Fruit fly (Drosophila melanogaster) whole organism, prepupa: Measurements from ENCODE around the gene Agpat3.

Source experiments
- Blimp-1 ChIP-seq: fragments of 200-800 bp; sonication (Bioruptor generic); optimal IDR thresholded peaks from 3 replicates; lab custom pipeline; 2017; ENCODE audit warnings: missing biosample characterization, missing genetic modification characterization, mild to moderate bottlenecking, moderate library complexity, missing genetic modification reagents
- CG10631 ChIP-seq: fragments of 200-800 bp; sonication (Bioruptor generic); optimal IDR thresholded peaks from 2 replicates; lab custom pipeline; 2016; ENCODE audit warnings: missing biosample characterization, missing genetic modification characterization
- CG10669 ChIP-seq: fragments of 200-800 bp; sonication (Bioruptor generic); optimal IDR thresholded peaks from 3 replicates; lab custom pipeline; 2018; ENCODE audit warnings: missing biosample characterization, mild to moderate bottlenecking, missing genetic modification characterization, moderate library complexity
- CG11294 ChIP-seq: fragments of 200-800 bp; sonication (Bioruptor generic); IDR thresholded peaks from 2 replicates; pipeline ENCODE4 v1.3.6; 2022; ENCODE audit warnings: missing biosample characterization, missing genetic modification characterization
- CG11762 ChIP-seq: fragments of 200-800 bp; sonication (Bioruptor generic); optimal IDR thresholded peaks from 3 replicates; lab custom pipeline; 2016; ENCODE audit warnings: missing biosample characterization, missing genetic modification characterization; ENCODE audit not compliant: insufficient read depth
- CG15336 ChIP-seq: fragments of 200-800 bp; sonication (Bioruptor generic); IDR thresholded peaks from 2 replicates; pipeline ENCODE4 v1.3.6; 2022; ENCODE audit warnings: missing biosample characterization, missing genetic modification characterization
- CG1621 ChIP-seq: fragments of 200-800 bp; sonication (Bioruptor generic); optimal IDR thresholded peaks from 3 replicates; lab custom pipeline; 2018; ENCODE audit warnings: missing biosample characterization, mild to moderate bottlenecking, missing genetic modification characterization
- CG3032 ChIP-seq: fragments of 200-800 bp; optimal IDR thresholded peaks from 2 replicates; lab custom pipeline; 2019; ENCODE audit warnings: missing biosample characterization, mild to moderate bottlenecking, missing genetic modification characterization, moderate library complexity
- CG31627 ChIP-seq: fragments of 200-800 bp; sonication (Bioruptor generic); optimal IDR thresholded peaks from 3 replicates; lab custom pipeline; 2016; ENCODE audit warnings: missing biosample characterization, missing genetic modification characterization
- CG34406 ChIP-seq: fragments of 200-800 bp; sonication (Bioruptor generic); optimal IDR thresholded peaks from 3 replicates; lab custom pipeline; 2016; ENCODE audit warnings: missing biosample characterization, missing genetic modification characterization
- CG3919 ChIP-seq: fragments of 200-800 bp; sonication (Bioruptor generic); optimal IDR thresholded peaks from 3 replicates; lab custom pipeline; 2016; ENCODE audit warnings: missing biosample characterization, missing genetic modification characterization
- CG6163 ChIP-seq: fragments of 200-800 bp; sonication (Bioruptor generic); IDR thresholded peaks from 3 replicates; pipeline ENCODE4 v1.3.6; 2022; ENCODE audit warnings: missing biosample characterization, missing genetic modification characterization
- CG6808 ChIP-seq: fragments of 200-800 bp; sonication (Bioruptor generic); optimal IDR thresholded peaks from 3 replicates; lab custom pipeline; 2017; ENCODE audit warnings: missing biosample characterization, missing genetic modification characterization, mild to moderate bottlenecking, moderate library complexity, missing genetic modification reagents
- CG6854 ChIP-seq: fragments of 200-800 bp; sonication (Bioruptor generic); optimal IDR thresholded peaks from 2 replicates; lab custom pipeline; 2017; ENCODE audit warnings: missing biosample characterization, mild to moderate bottlenecking, missing genetic modification characterization
- CG7368 ChIP-seq: fragments of 200-800 bp; sonication (Bioruptor generic); optimal IDR thresholded peaks from 3 replicates; lab custom pipeline; 2016; ENCODE audit warnings: missing biosample characterization, missing genetic modification characterization
- CG8119 ChIP-seq: fragments of 200-800 bp; sonication (Bioruptor generic); IDR thresholded peaks from 3 replicates; pipeline ENCODE4 v1.3.6; 2022; ENCODE audit warnings: missing biosample characterization, missing genetic modification characterization
- CG9139 ChIP-seq: fragments of 200-800 bp; sonication (Bioruptor generic); optimal IDR thresholded peaks from 3 replicates; lab custom pipeline; 2017; ENCODE audit warnings: missing biosample characterization, mild to moderate bottlenecking, missing genetic modification characterization
- Eip75B ChIP-seq: fragments of 200-800 bp; sonication (Bioruptor generic); optimal IDR thresholded peaks from 3 replicates; lab custom pipeline; 2016; ENCODE audit warnings: missing biosample characterization, missing genetic modification characterization
- Eip78C ChIP-seq: fragments of 200-800 bp; sonication (Bioruptor generic); peaks from one replicate; lab custom pipeline; 2016; ENCODE audit warnings: missing biosample characterization, missing genetic modification characterization
- Ets96B ChIP-seq: fragments of 200-800 bp; optimal IDR thresholded peaks from 2 replicates; lab custom pipeline; 2019; ENCODE audit warnings: missing biosample characterization, mild to moderate bottlenecking, missing genetic modification characterization, moderate library complexity
- Hr38 ChIP-seq: sonication (Bioruptor generic); optimal IDR thresholded peaks from 2 replicates; lab custom pipeline; 2016; ENCODE audit warnings: missing biosample characterization, missing genetic modification characterization
- Hr39 ChIP-seq: fragments of 200-800 bp; sonication (Bioruptor generic); optimal IDR thresholded peaks from 2 replicates; lab custom pipeline; 2016; ENCODE audit warnings: missing biosample characterization, missing genetic modification characterization
- Lpt ChIP-seq: fragments of 200-800 bp; sonication (Bioruptor generic); optimal IDR thresholded peaks from 3 replicates; lab custom pipeline; 2016; ENCODE audit warnings: missing biosample characterization, missing genetic modification characterization
- Met ChIP-seq: fragments of 200-800 bp; sonication (Bioruptor generic); optimal IDR thresholded peaks from 3 replicates; lab custom pipeline; 2016; ENCODE audit warnings: missing biosample characterization, missing genetic modification characterization
- OdsH ChIP-seq: fragments of 200-800 bp; sonication (Bioruptor generic); optimal IDR thresholded peaks from 3 replicates; lab custom pipeline; 2016; ENCODE audit warnings: missing biosample characterization, missing genetic modification characterization
- Smox ChIP-seq: fragments of 200-800 bp; sonication (Bioruptor generic); optimal IDR thresholded peaks from 3 replicates; lab custom pipeline; 2016; ENCODE audit warnings: missing biosample characterization, missing genetic modification characterization
- Sox14 ChIP-seq: fragments of 200-800 bp; sonication (Bioruptor generic); optimal IDR thresholded peaks from 3 replicates; lab custom pipeline; 2016; ENCODE audit warnings: missing biosample characterization, missing genetic modification characterization
- Sox15 ChIP-seq: fragments of 200-800 bp; sonication (Bioruptor generic); optimal IDR thresholded peaks from 3 replicates; lab custom pipeline; 2016; ENCODE audit warnings: missing biosample characterization, missing genetic modification characterization
- achi ChIP-seq: fragments of 200-800 bp; sonication (Bioruptor generic); optimal IDR thresholded peaks from 3 replicates; lab custom pipeline; 2016; ENCODE audit warnings: missing biosample characterization, missing genetic modification characterization
- acj6 ChIP-seq: fragments of 200-800 bp; sonication (Bioruptor generic); optimal IDR thresholded peaks from 3 replicates; lab custom pipeline; 2016; ENCODE audit warnings: missing biosample characterization, missing genetic modification characterization
- cyc ChIP-seq: fragments of 200-800 bp; sonication (Bioruptor generic); optimal IDR thresholded peaks from 3 replicates; lab custom pipeline; 2016; ENCODE audit warnings: missing biosample characterization, missing genetic modification characterization
- dac ChIP-seq: fragments of 200-800 bp; sonication (Bioruptor generic); optimal IDR thresholded peaks from 2 replicates; lab custom pipeline; 2017; ENCODE audit warnings: missing biosample characterization, mild to moderate bottlenecking, missing genetic modification characterization
- eg ChIP-seq: fragments of 200-800 bp; sonication (Bioruptor generic); IDR thresholded peaks from 3 replicates; pipeline ENCODE4 v1.3.6; 2022; ENCODE audit warnings: missing biosample characterization, missing genetic modification characterization
- esn ChIP-seq: fragments of 200-800 bp; sonication (Bioruptor generic); optimal IDR thresholded peaks from 2 replicates; lab custom pipeline; 2016; ENCODE audit warnings: missing biosample characterization, mild to moderate bottlenecking, missing genetic modification characterization, moderate library complexity
- fd59A ChIP-seq: fragments of 200-800 bp; sonication (Bioruptor generic); optimal IDR thresholded peaks from 2 replicates; lab custom pipeline; 2017; ENCODE audit warnings: missing biosample characterization, mild to moderate bottlenecking, missing genetic modification characterization, missing genetic modification reagents
- fd85E ChIP-seq: fragments of 200-800 bp; sonication (Bioruptor generic); optimal IDR thresholded peaks from 3 replicates; lab custom pipeline; 2016; ENCODE audit warnings: missing biosample characterization, missing genetic modification characterization
- fkh ChIP-seq: fragments of 200-800 bp; sonication (Bioruptor generic); optimal IDR thresholded peaks from 3 replicates; lab custom pipeline; 2017; ENCODE audit warnings: missing biosample characterization, mild to moderate bottlenecking, missing genetic modification characterization, moderate library complexity
- lz ChIP-seq: fragments of 200-800 bp; sonication (Bioruptor generic); optimal IDR thresholded peaks from 3 replicates; lab custom pipeline; 2016; ENCODE audit warnings: missing biosample characterization, missing genetic modification characterization
- net ChIP-seq: fragments of 200-800 bp; sonication (Bioruptor generic); optimal IDR thresholded peaks from 3 replicates; lab custom pipeline; 2016; ENCODE audit warnings: missing biosample characterization, missing genetic modification characterization
- salr ChIP-seq, 2 experiments: fragments of 200-800 bp; sonication (Bioruptor generic); optimal IDR thresholded peaks; 3 replicates each; lab custom pipeline; 2016 to 2018; ENCODE audit warnings: missing biosample characterization in 2 of 2, missing genetic modification characterization in 2 of 2, mild to moderate bottlenecking in 1 of 2
- svp ChIP-seq: fragments of 200-800 bp; sonication (Bioruptor generic); peaks from one replicate; lab custom pipeline; 2016; ENCODE audit warnings: missing biosample characterization, missing genetic modification characterization
- topi ChIP-seq: fragments of 200-800 bp; sonication (Bioruptor generic); optimal IDR thresholded peaks from 3 replicates; lab custom pipeline; 2016; ENCODE audit warnings: missing biosample characterization, missing genetic modification characterization
- vri ChIP-seq: fragments of 200-800 bp; sonication (Bioruptor generic); optimal IDR thresholded peaks from 3 replicates; lab custom pipeline; 2016; ENCODE audit warnings: missing biosample characterization, mild to moderate bottlenecking, missing genetic modification characterization

The Agpat3 gene

DNA sequence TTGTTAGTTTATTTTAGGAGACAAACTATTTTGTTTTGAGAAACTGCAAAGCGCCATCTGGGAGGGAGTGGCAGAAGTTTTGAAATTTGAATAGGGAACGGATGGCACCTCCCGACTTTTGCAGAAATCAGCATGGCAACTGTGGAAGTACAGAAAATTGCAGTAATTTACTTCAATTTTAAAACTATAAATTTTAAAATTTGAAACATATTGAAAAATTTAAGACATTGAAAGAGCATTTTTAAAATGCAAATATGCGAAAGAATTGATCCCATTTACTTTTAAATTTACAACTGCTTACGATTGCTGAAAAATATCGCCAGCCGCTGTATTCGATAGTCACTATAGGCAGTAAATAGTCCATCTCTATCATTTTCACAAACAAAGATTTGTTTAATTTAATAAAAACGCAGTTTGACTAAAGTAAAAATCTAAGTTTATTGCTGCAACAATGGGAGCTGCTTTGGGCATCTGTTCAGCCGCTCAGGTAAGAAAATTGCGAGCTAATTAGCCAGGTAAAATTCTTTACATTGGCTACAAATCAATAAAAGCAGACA, 26.7 kb upstream of the Agpat3 start, which contains the start of gene Serinc (continued):
- no peak for TF ChIP-seq fd59A (GFP tag; lab: Kevin White, UChicago)
- no peak for TF ChIP-seq Met (GFP tag; lab: Kevin White, UChicago)
- peak; percentile 44 for TF ChIP-seq cyc (GFP tag; lab: Kevin White, UChicago)
- no peak for TF ChIP-seq fd85E
- TF ChIP-seq CG7368 = no peak
- peak; percentile 8 for TF ChIP-seq CG3032 (tag; lab: Kevin White, UChicago)
- TF ChIP-seq CG10669 (GFP tag; lab: Kevin White, UChicago) = no peak
- TF ChIP-seq Sox15 (GFP tag; lab: Kevin White, UChicago) = no peak

DNA sequence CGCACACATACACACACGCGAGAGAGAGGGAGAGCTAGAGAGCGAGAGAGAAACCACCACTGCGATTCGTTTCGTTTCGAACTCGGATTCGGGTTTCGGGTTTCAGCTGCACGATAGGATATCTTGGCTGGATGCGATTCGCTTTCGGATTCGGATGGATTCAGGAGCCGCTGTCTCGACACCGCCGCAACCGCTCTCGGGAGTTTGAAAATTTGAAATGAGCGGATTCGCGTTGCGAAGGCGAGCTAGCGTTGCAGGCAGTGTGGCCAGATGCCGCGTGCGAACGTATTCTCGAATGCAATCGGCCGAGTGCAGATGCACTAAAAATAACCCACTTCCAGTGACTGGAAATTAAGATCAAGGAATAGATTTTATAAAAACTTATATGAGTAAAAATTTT, 25.8 kb upstream of the Agpat3 start, which contains the start of gene fax:
Gene fax, minus strand, starts transcription at position 263 of the 400 bp plus-strand sequence.
- no peak for TF ChIP-seq CG11294 (GFP tag; lab: Robert Waterston, UW)
- TF ChIP-seq CG8119 = peak; percentile 47; the same call in 1 of the 3 replicates
- no peak for TF ChIP-seq CG1621 (tag; lab: Kevin White, UChicago)
- no peak for TF ChIP-seq dac
- peak; percentile 18 for TF ChIP-seq Smox
- TF ChIP-seq CG3919 (GFP tag; lab: Kevin White, UChicago) = peak; percentile 75
- peak; percentile 87 for TF ChIP-seq svp (GFP tag; lab: Kevin White, UChicago)
- peak; percentile 63; the same call in 1 of the 2 replicates for TF ChIP-seq CG15336 (GFP tag; lab: Robert Waterston, UW)
- peak; percentile 68 for TF ChIP-seq CG6163 (GFP tag; lab: Robert Waterston, UW)
- peak; percentile 32 for TF ChIP-seq lz
- TF ChIP-seq fd85E = peak; percentile 14
- no peak for TF ChIP-seq Hr38 (GFP tag; lab: Kevin White, UChicago)
- peak; percentile 49 for TF ChIP-seq topi
- no peak for TF ChIP-seq Hr39
- peak; percentile 51 for TF ChIP-seq achi (GFP tag; lab: Kevin White, UChicago)
- peak in 1 of 2 experiments; percentile 26 for TF ChIP-seq salr (GFP tag; optimal IDR thresholded peaks at IDR 0.05; lab: Kevin White, UChicago)
- TF ChIP-seq Sox14 (GFP tag; lab: Kevin White, UChicago) = peak; percentile 66
- TF ChIP-seq OdsH (GFP tag; lab: Kevin White, UChicago) = no peak
- TF ChIP-seq CG3032 (tag; lab: Kevin White, UChicago) = peak; percentile 43
- peak; percentile 43 for TF ChIP-seq CG7368
- peak; percentile 55; the same call in 2 of the 3 replicates for TF ChIP-seq eg (GFP tag; lab: Robert Waterston, UW)
- TF ChIP-seq CG6854 (GFP tag; lab: Kevin White, UChicago) = peak; percentile 88
- TF ChIP-seq Lpt (GFP tag; lab: Kevin White, UChicago) = no peak
- peak; percentile 9 for TF ChIP-seq CG31627 (GFP tag; lab: Kevin White, UChicago)
- peak; percentile 7 for TF ChIP-seq cyc (GFP tag; lab: Kevin White, UChicago)
- no peak for TF ChIP-seq CG10669 (GFP tag; lab: Kevin White, UChicago)
- TF ChIP-seq net = peak; percentile 73
- peak; percentile 36 for TF ChIP-seq Ets96B (tag; lab: Kevin White, UChicago)
- peak; percentile 19 for TF ChIP-seq acj6 (GFP tag; lab: Kevin White, UChicago)
- peak; percentile 65 for TF ChIP-seq esn (GFP tag; lab: Kevin White, UChicago)
- peak; percentile 92 for TF ChIP-seq Eip78C (GFP tag; lab: Kevin White, UChicago)
- TF ChIP-seq Met (GFP tag; lab: Kevin White, UChicago) = peak; percentile 42
- peak; percentile 28 for TF ChIP-seq Blimp-1
- TF ChIP-seq Eip75B = peak; percentile 63
- TF ChIP-seq, all 60 proteins: peak for 26

DNA sequence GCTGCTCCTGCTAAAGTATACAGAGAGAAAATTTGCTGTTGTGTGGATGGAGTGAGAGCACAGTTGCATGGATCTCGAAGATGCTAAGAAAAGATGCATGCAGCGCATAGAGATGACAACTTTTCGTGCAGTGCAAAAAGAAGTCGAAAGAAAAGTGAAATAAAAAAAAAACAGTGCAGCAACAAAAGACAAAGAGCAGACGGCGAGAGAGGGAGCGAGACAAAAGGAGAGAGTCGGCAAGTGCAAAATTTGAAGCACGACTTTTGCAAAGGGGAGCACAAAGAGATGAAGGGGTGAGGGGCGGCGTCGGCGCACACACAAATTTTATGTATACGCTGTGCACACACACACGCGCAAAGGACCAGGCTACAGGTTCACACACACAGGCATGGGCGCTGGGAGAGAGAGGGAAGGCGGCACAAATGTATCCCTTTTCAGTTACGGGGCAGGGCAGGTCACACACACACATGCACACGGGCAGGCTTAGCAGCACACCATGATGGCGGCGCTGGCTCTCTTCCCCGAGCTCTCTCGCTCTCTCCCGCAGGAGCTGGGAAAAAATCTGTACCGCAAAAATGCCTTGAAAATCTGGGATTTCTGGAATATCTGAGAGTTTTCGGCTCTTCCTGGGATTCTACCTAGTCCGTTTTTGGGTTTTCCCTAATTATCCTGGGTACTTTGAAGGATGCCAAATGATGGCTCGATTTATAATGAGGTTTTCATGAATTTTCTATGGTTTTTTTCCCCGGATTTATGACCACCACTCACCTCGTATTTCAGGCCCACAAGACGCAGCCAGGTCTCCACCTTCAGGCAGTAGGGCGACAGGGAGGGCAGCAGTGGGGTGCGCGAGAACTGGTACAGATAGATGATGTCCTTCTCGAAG, 24.7 kb upstream of the Agpat3 start:
- peak; percentile 97 for TF ChIP-seq Eip78C (GFP tag; lab: Kevin White, UChicago)
- TF ChIP-seq Blimp-1 = peak; percentile 92
- TF ChIP-seq vri = peak; percentile 82
- TF ChIP-seq fd85E = peak; percentile 47
- TF ChIP-seq Sox14 (GFP tag; lab: Kevin White, UChicago) = peak; percentile 97
- TF ChIP-seq CG34406 (GFP tag; lab: Kevin White, UChicago) = peak; percentile 83
- TF ChIP-seq CG1621 (tag; lab: Kevin White, UChicago) = peak; percentile 83
- peak; percentile 88 for TF ChIP-seq CG10669 (GFP tag; lab: Kevin White, UChicago)
- peak; percentile 87 for TF ChIP-seq acj6 (GFP tag; lab: Kevin White, UChicago)
- TF ChIP-seq topi = peak; percentile 84
- TF ChIP-seq CG6808 (GFP tag; lab: Kevin White, UChicago) = peak; percentile 90
- peak; percentile 89 for TF ChIP-seq Met (GFP tag; lab: Kevin White, UChicago)
- TF ChIP-seq svp (GFP tag; lab: Kevin White, UChicago) = peak; percentile 94
- peak; percentile 78 to 79 for TF ChIP-seq salr (GFP tag; optimal IDR thresholded peaks at IDR 0.05; lab: Kevin White, UChicago)
- TF ChIP-seq CG3032 (tag; lab: Kevin White, UChicago) = peak; percentile 73
- peak; percentile 46 for TF ChIP-seq CG11762 (GFP tag; lab: Kevin White, UChicago)
- TF ChIP-seq fkh (GFP tag; lab: Kevin White, UChicago) = no peak
- TF ChIP-seq CG10631 (GFP tag; lab: Kevin White, UChicago) = peak; percentile 85
- TF ChIP-seq CG31627 (GFP tag; lab: Kevin White, UChicago) = peak; percentile 91
- TF ChIP-seq esn (GFP tag; lab: Kevin White, UChicago) = peak; percentile 91
- peak; percentile 90 for TF ChIP-seq cyc (GFP tag; lab: Kevin White, UChicago)
- peak; percentile 69 for TF ChIP-seq CG9139 (GFP tag; lab: Kevin White, UChicago)
